Worm (Caenorhabditis elegans) whole organism, L4 larva: ENCODE data around the gene ZK938.12.

ENCODE experiments used
- fos-1 ChIP-seq: fragments of 150-350 bp; optimal IDR thresholded peaks from 2 replicates; lab custom pipeline; 2014; ENCODE audit warnings: missing biosample characterization, missing genetic modification characterization
- hlh-30 ChIP-seq: sonication (generic microtip); optimal IDR thresholded peaks from 2 replicates; lab custom pipeline; 2017; ENCODE audit warnings: antibody characterized with exemption, mild to moderate bottlenecking, missing genetic modification characterization, missing compliant biosample characterization; ENCODE audit not compliant: insufficient read depth
- hmg-1.1 ChIP-seq: fragments of 200-800 bp; sonication (Bioruptor generic); IDR thresholded peaks from 2 replicates; pipeline ENCODE4 v1.3.6; 2022; ENCODE audit warnings: missing genetic modification reagents, missing genetic modification characterization, missing compliant biosample characterization
- nhr-237 ChIP-seq: sonication (generic microtip); optimal IDR thresholded peaks from 2 replicates; lab custom pipeline; 2017; ENCODE audit warnings: missing biosample characterization, missing genetic modification characterization
- nhr-76 ChIP-seq: fragments of 150-350 bp; optimal IDR thresholded peaks from 2 replicates; lab custom pipeline; 2014; ENCODE audit warnings: missing biosample characterization, missing genetic modification characterization
- zag-1 ChIP-seq: fragments of 150-350 bp; optimal IDR thresholded peaks from 2 replicates; lab custom pipeline; 2014; ENCODE audit warnings: missing biosample characterization, missing genetic modification characterization

DNA sequence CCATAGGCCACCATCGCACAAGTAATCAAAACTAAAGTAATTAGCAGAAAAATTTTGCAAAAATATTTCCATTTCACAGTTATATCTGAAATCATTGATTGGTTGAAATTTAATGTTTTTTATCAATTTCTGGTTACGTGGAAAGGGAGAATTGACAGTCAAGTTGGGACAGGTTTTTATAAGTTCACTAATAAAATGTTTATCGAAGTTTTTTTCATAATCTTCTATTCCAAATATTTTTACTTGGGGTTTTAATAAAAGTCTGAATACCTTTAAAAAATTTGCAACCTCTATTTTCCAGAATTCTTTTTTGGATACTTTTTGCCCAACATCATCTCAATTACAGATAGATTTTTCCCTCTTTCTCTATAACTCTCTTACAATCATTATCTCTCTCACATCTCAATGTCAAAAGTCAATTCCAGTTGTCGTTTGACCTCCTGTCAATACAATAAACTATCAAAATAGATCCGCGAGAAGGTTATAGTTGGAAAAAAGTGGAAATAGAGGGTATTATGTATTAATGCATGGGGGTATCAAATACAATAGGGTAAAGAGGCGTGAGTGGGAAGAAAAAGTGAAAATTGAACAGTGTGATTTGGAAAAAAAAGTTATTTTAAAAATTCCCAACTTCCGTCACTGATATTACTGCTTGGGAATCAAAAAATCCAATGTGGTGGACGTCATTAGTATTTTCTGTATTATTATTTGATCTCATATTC is 43.5 kb downstream of the ZK938.12 start, which contains the start of the genes chil-2 and ctsa-3.2:
- no peak for TF ChIP-seq nhr-76 (tag; lab: Kevin White, UChicago)
- no peak for TF ChIP-seq fos-1 (tag; lab: Kevin White, UChicago)
- no peak for TF ChIP-seq zag-1 (tag; lab: Kevin White, UChicago)
- no peak for TF ChIP-seq hlh-30 (tag; lab: Kevin White, UChicago)
- TF ChIP-seq hmg-1.1 (GFP tag; lab: Robert Waterston, UW): no peak
- TF ChIP-seq nhr-237: no peak
